Fruit fly (Drosophila melanogaster) whole organism, prepupa: ENCODE results near the gene tbc.

Experiments
- CG6276 ChIP-seq: fragments of 200-800 bp; sonication (Bioruptor generic); optimal IDR thresholded peaks from 2 replicates; lab custom pipeline; 2017; ENCODE audit warnings: missing biosample characterization, mild to moderate bottlenecking, missing genetic modification characterization
- Ets96B ChIP-seq: fragments of 200-800 bp; optimal IDR thresholded peaks from 2 replicates; lab custom pipeline; 2019; ENCODE audit warnings: missing biosample characterization, mild to moderate bottlenecking, missing genetic modification characterization, moderate library complexity
- Gug ChIP-seq: fragments of 200-800 bp; sonication (Bioruptor generic); IDR thresholded peaks from 2 replicates; pipeline ENCODE4 v1.3.6; 2022; ENCODE audit warnings: missing biosample characterization, missing genetic modification characterization
- dsx ChIP-seq: fragments of 200-800 bp; optimal IDR thresholded peaks from 3 replicates; lab custom pipeline; 2019; ENCODE audit warnings: missing biosample characterization, mild to moderate bottlenecking, missing genetic modification characterization, moderate library complexity; ENCODE audit not compliant: poor library complexity, severe bottlenecking
- svp ChIP-seq: fragments of 200-800 bp; sonication (Bioruptor generic); peaks from one replicate; lab custom pipeline; 2016; ENCODE audit warnings: missing biosample characterization, missing genetic modification characterization

- no peak for TF ChIP-seq dsx (GFP tag; lab: Kevin White, UChicago)
- no peak for TF ChIP-seq svp (GFP tag; lab: Kevin White, UChicago)
- TF ChIP-seq Gug, result no peak
- TF ChIP-seq CG6276 (GFP tag; lab: Kevin White, UChicago), result no peak
- TF ChIP-seq Ets96B, result no peak
These were observed 29.5 kb downstream of the tbc start for dm6 chrX:20478674-20479073.
